Fruit fly (Drosophila melanogaster) whole organism, embryonic: ENCODE measurements around the gene CG43218.
A peak's percentile ranks its signal among the peaks of the same experiment; 100 is the strongest.

Source experiments
- Aef1 ChIP-seq: fragments of 200-800 bp; sonication (Bioruptor generic); IDR thresholded peaks from 3 replicates; pipeline ENCODE4 v1.3.6; 2022; ENCODE audit warnings: missing biosample characterization, missing genetic modification characterization
- Bgb ChIP-seq: fragments of 200-800 bp; sonication (Bioruptor generic); IDR thresholded peaks from 2 replicates; pipeline ENCODE4 v1.3.6; 2022; ENCODE audit warnings: missing biosample characterization, missing genetic modification characterization; ENCODE audit not compliant: partially characterized antibody
- CG10209 ChIP-seq: fragments of 200-800 bp; sonication (Bioruptor generic); optimal IDR thresholded peaks from 3 replicates; lab custom pipeline; 2017; ENCODE audit warnings: missing biosample characterization, mild to moderate bottlenecking, missing genetic modification characterization, missing genetic modification reagents
- CG11085 ChIP-seq: fragments of 200-800 bp; sonication (Bioruptor generic); IDR thresholded peaks from 2 replicates; pipeline ENCODE4 v1.3.6; 2022; ENCODE audit warnings: missing biosample characterization, missing genetic modification characterization
- CG12071 ChIP-seq: fragments of 200-800 bp; sonication (Bioruptor generic); optimal IDR thresholded peaks from 3 replicates; lab custom pipeline; 2018; ENCODE audit warnings: missing biosample characterization, mild to moderate bottlenecking, missing genetic modification characterization
- CG1233 ChIP-seq: fragments of 200-800 bp; sonication (Bioruptor generic); optimal IDR thresholded peaks from 4 replicates; lab custom pipeline; 2018; ENCODE audit warnings: missing biosample characterization, mild to moderate bottlenecking, missing genetic modification characterization
- CG13296 ChIP-seq: fragments of 200-800 bp; sonication (Bioruptor generic); optimal IDR thresholded peaks from 3 replicates; lab custom pipeline; 2018; ENCODE audit warnings: missing biosample characterization, mild to moderate bottlenecking, missing genetic modification characterization
- CG13624 ChIP-seq: fragments of 200-800 bp; sonication (Bioruptor generic); optimal IDR thresholded peaks from 2 replicates; lab custom pipeline; 2016; ENCODE audit warnings: missing biosample characterization, missing genetic modification characterization
- CG15073 ChIP-seq: fragments of 200-800 bp; sonication (Bioruptor generic); optimal IDR thresholded peaks from 2 replicates; lab custom pipeline; 2016; ENCODE audit warnings: missing biosample characterization, missing genetic modification characterization
- CG15269 ChIP-seq: fragments of 200-800 bp; sonication (Bioruptor generic); optimal IDR thresholded peaks from 2 replicates; lab custom pipeline; 2018; ENCODE audit warnings: missing biosample characterization, mild to moderate bottlenecking, missing genetic modification characterization, moderate library complexity
- CG15514 ChIP-seq: fragments of 200-800 bp; sonication (Bioruptor generic); optimal IDR thresholded peaks from 3 replicates; lab custom pipeline; 2017; ENCODE audit warnings: missing biosample characterization, missing genetic modification characterization, mild to moderate bottlenecking, moderate library complexity, missing genetic modification reagents
- CG1792 ChIP-seq: fragments of 200-800 bp; sonication (Bioruptor generic); optimal IDR thresholded peaks from 2 replicates; lab custom pipeline; 2016; ENCODE audit warnings: missing biosample characterization, missing genetic modification characterization
- CG2678 ChIP-seq: fragments of 200-800 bp; sonication (Bioruptor generic); optimal IDR thresholded peaks from 3 replicates; lab custom pipeline; 2019; ENCODE audit warnings: missing biosample characterization, mild to moderate bottlenecking, missing genetic modification characterization, moderate library complexity
- CG2712 ChIP-seq: fragments of 200-800 bp; optimal IDR thresholded peaks from 3 replicates; lab custom pipeline; 2019; ENCODE audit warnings: missing biosample characterization, mild to moderate bottlenecking, missing genetic modification characterization, moderate library complexity
- CG34422 ChIP-seq: fragments of 200-800 bp; sonication (Bioruptor generic); IDR thresholded peaks from 3 replicates; pipeline ENCODE4 v1.3.6; 2022; ENCODE audit warnings: missing biosample characterization, missing genetic modification characterization
- CG42726 ChIP-seq: fragments of 200-800 bp; sonication (Bioruptor generic); IDR thresholded peaks from 2 replicates; pipeline ENCODE4 v1.3.6; 2022; ENCODE audit warnings: missing biosample characterization, missing genetic modification characterization; ENCODE audit not compliant: partially characterized antibody
- CG6254 ChIP-seq: fragments of 200-800 bp; sonication (Bioruptor generic); optimal IDR thresholded peaks from 3 replicates; lab custom pipeline; 2017; ENCODE audit warnings: mild to moderate bottlenecking, missing biosample characterization, missing genetic modification reagents, missing genetic modification characterization
- CG9932 ChIP-seq: fragments of 200-800 bp; sonication (Bioruptor generic); IDR thresholded peaks from 2 replicates; pipeline ENCODE4 v1.3.6; 2022; ENCODE audit warnings: missing biosample characterization, missing genetic modification characterization
- Deaf1 ChIP-seq: fragments of 200-800 bp; optimal IDR thresholded peaks from 3 replicates; lab custom pipeline; 2019; ENCODE audit warnings: missing biosample characterization, mild to moderate bottlenecking, missing genetic modification characterization, moderate library complexity
- Dip3 ChIP-seq: fragments of 200-800 bp; sonication (Bioruptor generic); optimal IDR thresholded peaks from 3 replicates; lab custom pipeline; 2016; ENCODE audit warnings: missing biosample characterization, missing genetic modification characterization
- E2f2 ChIP-seq: fragments of 200-800 bp; sonication (Bioruptor generic); IDR thresholded peaks from 2 replicates; pipeline ENCODE4 v1.3.6; 2022; ENCODE audit warnings: missing biosample characterization, missing genetic modification characterization
- ERR ChIP-seq: fragments of 200-800 bp; sonication (Bioruptor generic); optimal IDR thresholded peaks from 2 replicates; lab custom pipeline; 2016; ENCODE audit warnings: missing biosample characterization, missing genetic modification characterization
- Ets97D ChIP-seq: fragments of 200-800 bp; sonication (Bioruptor generic); optimal IDR thresholded peaks from 3 replicates; lab custom pipeline; 2016; ENCODE audit warnings: missing biosample characterization, missing genetic modification characterization
- Fer3 ChIP-seq: fragments of 200-800 bp; sonication (Bioruptor generic); optimal IDR thresholded peaks from 2 replicates; lab custom pipeline; 2018; ENCODE audit warnings: missing biosample characterization, mild to moderate bottlenecking, missing genetic modification characterization, moderate library complexity
- Hmr ChIP-seq: fragments of 200-800 bp; sonication (Bioruptor generic); optimal IDR thresholded peaks from 3 replicates; lab custom pipeline; 2017; ENCODE audit warnings: mild to moderate bottlenecking, missing biosample characterization, missing genetic modification reagents, missing genetic modification characterization
- Hr78 ChIP-seq, 2 experiments: fragments of 200-800 bp in 1 of 2; fragments of >200 bp in 1 of 2; sonication (Bioruptor generic) in 1 of 2; optimal IDR thresholded peaks; 2 replicates each; lab custom pipeline; 2017 to 2019; ENCODE audit warnings: missing biosample characterization in 2 of 2, missing genetic modification characterization in 2 of 2, mild to moderate bottlenecking in 1 of 2, moderate library complexity in 1 of 2
- Hsf ChIP-seq: fragments of 200-800 bp; sonication (Bioruptor generic); optimal IDR thresholded peaks from 3 replicates; lab custom pipeline; 2016; ENCODE audit warnings: missing biosample characterization, missing genetic modification characterization
- Jarid2 ChIP-seq: fragments of 200-800 bp; sonication (Bioruptor generic); optimal IDR thresholded peaks from 3 replicates; lab custom pipeline; 2017; ENCODE audit warnings: mild to moderate bottlenecking, missing biosample characterization, missing genetic modification reagents, missing genetic modification characterization
- MESR4 ChIP-seq: fragments of 200-800 bp; sonication (Bioruptor generic); optimal IDR thresholded peaks from 2 replicates; lab custom pipeline; 2018; ENCODE audit warnings: missing biosample characterization, mild to moderate bottlenecking, missing genetic modification characterization, moderate library complexity
- MTF-1 ChIP-seq: fragments of 200-800 bp; sonication (Bioruptor generic); optimal IDR thresholded peaks from 2 replicates; lab custom pipeline; 2018; ENCODE audit warnings: missing biosample characterization, mild to moderate bottlenecking, missing genetic modification characterization, borderline replicate concordance
- Mrtf ChIP-seq: fragments of 200-800 bp; sonication (Bioruptor generic); IDR thresholded peaks from 3 replicates; pipeline ENCODE4 v1.3.6; 2022; ENCODE audit warnings: missing biosample characterization, missing genetic modification characterization
- Scr ChIP-seq: fragments of 200-800 bp; sonication (Bioruptor generic); IDR thresholded peaks from 2 replicates; pipeline ENCODE4 v1.3.6; 2022; ENCODE audit warnings: missing biosample characterization, missing genetic modification characterization; ENCODE audit not compliant: partially characterized antibody
- Ssrp ChIP-seq: fragments of 200-800 bp; sonication (Bioruptor generic); optimal IDR thresholded peaks from 2 replicates; lab custom pipeline; 2018; ENCODE audit warnings: missing biosample characterization, mild to moderate bottlenecking, missing genetic modification characterization, moderate library complexity
- Trl ChIP-seq, 3 experiments: fragments of >200 bp in 2 of 3; fragments of 200-800 bp in 1 of 3; sonication (Bioruptor generic) in 1 of 3; optimal IDR thresholded peaks; 2 replicates in 1 of 3; 3 replicates in 2 of 3; lab custom pipeline; 2016 to 2017; ENCODE audit warnings: missing biosample characterization in 1 of 3, missing genetic modification characterization in 1 of 3
- YL-1 ChIP-seq: fragments of 200-800 bp; sonication (Bioruptor generic); optimal IDR thresholded peaks from 3 replicates; lab custom pipeline; 2017; ENCODE audit warnings: missing biosample characterization, mild to moderate bottlenecking, missing genetic modification characterization
- chm ChIP-seq: fragments of 200-800 bp; sonication (Bioruptor generic); IDR thresholded peaks from 2 replicates; pipeline ENCODE4 v1.3.6; 2022; ENCODE audit warnings: missing biosample characterization, missing genetic modification characterization
- dysf ChIP-seq: fragments of 200-800 bp; sonication (Bioruptor generic); IDR thresholded peaks from 3 replicates; pipeline ENCODE4 v1.3.6; 2022; ENCODE audit warnings: missing biosample characterization, missing genetic modification characterization
- ftz-f1 ChIP-seq: fragments of 200-800 bp; sonication (Bioruptor generic); optimal IDR thresholded peaks from 2 replicates; lab custom pipeline; 2016; ENCODE audit warnings: missing biosample characterization, missing genetic modification characterization
- gem ChIP-seq: fragments of 200-800 bp; sonication (Bioruptor generic); optimal IDR thresholded peaks from 2 replicates; lab custom pipeline; 2019; ENCODE audit warnings: missing biosample characterization, mild to moderate bottlenecking, missing genetic modification characterization, moderate library complexity
- grau ChIP-seq: fragments of 200-800 bp; optimal IDR thresholded peaks from 3 replicates; lab custom pipeline; 2019; ENCODE audit warnings: missing biosample characterization, mild to moderate bottlenecking, missing genetic modification characterization, moderate library complexity
- ind ChIP-seq: fragments of 200-800 bp; sonication (Bioruptor generic); optimal IDR thresholded peaks from 3 replicates; lab custom pipeline; 2016; ENCODE audit warnings: missing biosample characterization, missing genetic modification characterization
- pita ChIP-seq: fragments of 200-800 bp; sonication (Bioruptor generic); optimal IDR thresholded peaks from 2 replicates; lab custom pipeline; 2017; ENCODE audit warnings: missing biosample characterization, mild to moderate bottlenecking, missing genetic modification characterization
- ro ChIP-seq: fragments of 200-800 bp; sonication (Bioruptor generic); IDR thresholded peaks from 2 replicates; pipeline ENCODE4 v1.3.6; 2022; ENCODE audit warnings: missing biosample characterization, missing genetic modification characterization
- sna ChIP-seq: fragments of 200-800 bp; sonication (Bioruptor generic); IDR thresholded peaks from 2 replicates; pipeline ENCODE4 v1.3.6; 2022; ENCODE audit warnings: missing biosample characterization, missing genetic modification characterization; ENCODE audit not compliant: partially characterized antibody
- sug ChIP-seq: fragments of 200-800 bp; optimal IDR thresholded peaks from 2 replicates; lab custom pipeline; 2019; ENCODE audit warnings: missing biosample characterization, mild to moderate bottlenecking, missing genetic modification characterization, moderate library complexity
- tup ChIP-seq: fragments of 200-800 bp; sonication (Bioruptor generic); optimal IDR thresholded peaks from 2 replicates; lab custom pipeline; 2016; ENCODE audit warnings: missing biosample characterization, mild to moderate bottlenecking, missing genetic modification characterization, moderate library complexity
- tx ChIP-seq: fragments of 200-800 bp; sonication (Bioruptor generic); optimal IDR thresholded peaks from 2 replicates; lab custom pipeline; 2016; ENCODE audit warnings: missing biosample characterization, missing genetic modification characterization

The CG43218 gene

dm6 chr3L:21279876-21280566 is 22.2 kb downstream of the CG43218 start, which contains the start of gene AcCoAS (continued):
- TF ChIP-seq Dip3, result peak; percentile 34
- peak; percentile 87 for TF ChIP-seq Jarid2 (GFP tag; lab: Kevin White, UChicago)
- peak; percentile 32; the same call in 1 of the 3 replicates for TF ChIP-seq dysf (GFP tag; lab: Robert Waterston, UW)
- TF ChIP-seq gem (tag; lab: Kevin White, UChicago), result peak; percentile 19
- TF ChIP-seq CG15514 (GFP tag; lab: Kevin White, UChicago), result peak; percentile 50
- TF ChIP-seq Scr (GFP tag; lab: Robert Waterston, UW), result 0 out of 2 replicates have a peak, but pooled peaks have one; percentile 39
- TF ChIP-seq MTF-1, result peak; percentile 14
- TF ChIP-seq CG1233 (GFP tag; lab: Kevin White, UChicago), result peak; percentile 31
- peak; percentile 14 for TF ChIP-seq CG2712
- peak; percentile 44 for TF ChIP-seq grau (tag; lab: Kevin White, UChicago)
- TF ChIP-seq CG6254, result peak; percentile 14
- no peak for TF ChIP-seq MESR4 (GFP tag; lab: Kevin White, UChicago)
- TF ChIP-seq Hmr (GFP tag; lab: Kevin White, UChicago), result peak; percentile 32
- TF ChIP-seq CG15269 (tag; lab: Kevin White, UChicago), result peak; percentile 33
- TF ChIP-seq CG9932 (GFP tag; lab: Robert Waterston, UW), result peak; percentile 56; the same call in 1 of the 2 replicates
- TF ChIP-seq ind (GFP tag; lab: Kevin White, UChicago), result peak; percentile 1
- peak; percentile 45; the same call in 1 of the 2 replicates for TF ChIP-seq sna (GFP tag; lab: Robert Waterston, UW)
- peak; percentile 8 for TF ChIP-seq tx (GFP tag; lab: Kevin White, UChicago)
- peak; percentile 64 for TF ChIP-seq ERR (GFP tag; lab: Kevin White, UChicago)
- peak; percentile 71 for TF ChIP-seq CG13296
- no peak for TF ChIP-seq tup (GFP tag; lab: Kevin White, UChicago)
- no peak for TF ChIP-seq ro
- no peak for TF ChIP-seq Ets97D
- TF ChIP-seq CG13624, result peak; percentile 45
- no peak for TF ChIP-seq CG1792 (GFP tag; lab: Kevin White, UChicago)
- peak; percentile 14 for TF ChIP-seq Fer3
- peak; percentile 68 for TF ChIP-seq Bgb (GFP tag; lab: Robert Waterston, UW)
- peak; percentile 26 for TF ChIP-seq Hsf (GFP tag; lab: Kevin White, UChicago)
- TF ChIP-seq sug, result peak; percentile 98
- peak; percentile 54 for TF ChIP-seq CG2678
- TF ChIP-seq CG11085 (GFP tag; lab: Robert Waterston, UW), result 0 out of 2 replicates have a peak, but pooled peaks have one; percentile 7
- no peak for TF ChIP-seq Aef1 (GFP tag; lab: Robert Waterston, UW)
- TF ChIP-seq Mrtf, result no peak
- TF ChIP-seq pita (GFP tag; lab: Kevin White, UChicago), result no peak
- TF ChIP-seq Hr78 (GFP tag; optimal IDR thresholded peaks at IDR 0.05; lab: Kevin White, UChicago), result peak in 1 of 2 experiments; percentile 51
- TF ChIP-seq Deaf1, result peak; percentile 92
- no peak for TF ChIP-seq chm (GFP tag; lab: Robert Waterston, UW)
- TF ChIP-seq Ssrp (tag; lab: Kevin White, UChicago), result no peak
- TF ChIP-seq CG15073 (GFP tag; lab: Kevin White, UChicago), result no peak
- TF ChIP-seq CG42726 (GFP tag; lab: Robert Waterston, UW), result no peak
- peak; percentile 79 for TF ChIP-seq ftz-f1 (GFP tag; lab: Kevin White, UChicago)
- TF ChIP-seq YL-1 (GFP tag; lab: Kevin White, UChicago), result peak; percentile 0
- peak; percentile 7 for TF ChIP-seq CG10209 (GFP tag; lab: Kevin White, UChicago)
- TF ChIP-seq E2f2 (GFP tag; lab: Robert Waterston, UW), result peak; percentile 13; the same call in 1 of the 2 replicates
- TF ChIP-seq Trl (optimal IDR thresholded peaks at IDR 0.05; lab: Kevin White, UChicago), result peak in 1 of 2 experiments; percentile 61
- TF ChIP-seq Trl (GFP tag; optimal IDR thresholded peaks at IDR 0.05; lab: Kevin White, UChicago), result peak; percentile 8
- TF ChIP-seq CG12071 (GFP tag; lab: Kevin White, UChicago), result peak; percentile 34
- TF ChIP-seq CG34422, result peak; percentile 34; the same call in 1 of the 3 replicates
